Fruit fly (Drosophila melanogaster) whole organism, prepupa: ENCODE data around the gene Rrp45.

Experiments used
- CG9139 ChIP-seq: fragments of 200-800 bp; sonication (Bioruptor generic); optimal IDR thresholded peaks from 3 replicates; lab custom pipeline; 2017; ENCODE audit warnings: missing biosample characterization, mild to moderate bottlenecking, missing genetic modification characterization
- Eip75B ChIP-seq: fragments of 200-800 bp; sonication (Bioruptor generic); optimal IDR thresholded peaks from 3 replicates; lab custom pipeline; 2016; ENCODE audit warnings: missing biosample characterization, missing genetic modification characterization

dm6 chrX:16751579-16752156 is 39.4 kb downstream of the Rrp45 start, which contains the start of gene goe:
- no peak for TF ChIP-seq CG9139 (GFP tag; lab: Kevin White, UChicago)
- peak; percentile 60 for TF ChIP-seq Eip75B (GFP tag; lab: Kevin White, UChicago)
